Fruit fly (Drosophila melanogaster) whole organism, embryonic: Measurements from ENCODE around the gene CG4613.

Experiments
- Abd-B ChIP-seq: fragments of 200-800 bp; sonication (Bioruptor generic); optimal IDR thresholded peaks from 2 replicates; lab custom pipeline; 2018; ENCODE audit warnings: missing biosample characterization, mild to moderate bottlenecking, missing genetic modification characterization, moderate library complexity
- Aef1 ChIP-seq: fragments of 200-800 bp; sonication (Bioruptor generic); IDR thresholded peaks from 3 replicates; pipeline ENCODE4 v1.3.6; 2022; ENCODE audit warnings: missing biosample characterization, missing genetic modification characterization
- CG10147 ChIP-seq: fragments of 200-800 bp; sonication (Bioruptor generic); optimal IDR thresholded peaks from 2 replicates; lab custom pipeline; 2019; ENCODE audit warnings: missing biosample characterization, mild to moderate bottlenecking, missing genetic modification characterization, moderate library complexity
- CG10267 ChIP-seq: fragments of 200-800 bp; sonication (Bioruptor generic); optimal IDR thresholded peaks from 2 replicates; lab custom pipeline; 2018; ENCODE audit warnings: missing biosample characterization, mild to moderate bottlenecking, missing genetic modification characterization, moderate library complexity
- CG12071 ChIP-seq: fragments of 200-800 bp; sonication (Bioruptor generic); optimal IDR thresholded peaks from 3 replicates; lab custom pipeline; 2018; ENCODE audit warnings: missing biosample characterization, mild to moderate bottlenecking, missing genetic modification characterization
- CG12769 ChIP-seq: fragments of 200-800 bp; sonication (Bioruptor generic); optimal IDR thresholded peaks from 2 replicates; lab custom pipeline; 2019; ENCODE audit warnings: missing biosample characterization, mild to moderate bottlenecking, missing genetic modification characterization, moderate library complexity
- CG14441 ChIP-seq: fragments of 200-800 bp; sonication (Bioruptor generic); IDR thresholded peaks from 2 replicates; pipeline ENCODE4 v1.3.6; 2022; ENCODE audit warnings: missing biosample characterization, missing genetic modification characterization
- CG15011 ChIP-seq: fragments of 200-800 bp; sonication (Bioruptor generic); optimal IDR thresholded peaks from 3 replicates; lab custom pipeline; 2018; ENCODE audit warnings: missing biosample characterization, mild to moderate bottlenecking, missing genetic modification characterization
- CG15479 ChIP-seq: fragments of 200-800 bp; sonication (Bioruptor generic); optimal IDR thresholded peaks from 3 replicates; lab custom pipeline; 2019; ENCODE audit warnings: missing biosample characterization, mild to moderate bottlenecking, missing genetic modification characterization, moderate library complexity
- CG2120 ChIP-seq: fragments of 200-800 bp; sonication (Bioruptor generic); optimal IDR thresholded peaks from 3 replicates; lab custom pipeline; 2016; ENCODE audit warnings: missing biosample characterization, missing genetic modification characterization
- CG2712 ChIP-seq: fragments of 200-800 bp; optimal IDR thresholded peaks from 3 replicates; lab custom pipeline; 2019; ENCODE audit warnings: missing biosample characterization, mild to moderate bottlenecking, missing genetic modification characterization, moderate library complexity
- CG31441 ChIP-seq: fragments of 200-800 bp; sonication (Bioruptor generic); IDR thresholded peaks from 2 replicates; pipeline ENCODE4 v1.3.6; 2022; ENCODE audit warnings: missing biosample characterization, missing genetic modification characterization
- CG34376 ChIP-seq: fragments of 200-800 bp; sonication (Bioruptor generic); optimal IDR thresholded peaks from 2 replicates; lab custom pipeline; 2018; ENCODE audit warnings: missing biosample characterization, mild to moderate bottlenecking, missing genetic modification characterization
- CG4360 ChIP-seq: fragments of 200-800 bp; sonication (Bioruptor generic); IDR thresholded peaks from 2 replicates; pipeline ENCODE4 v1.3.6; 2022; ENCODE audit warnings: missing biosample characterization, missing genetic modification characterization
- CG5245 ChIP-seq: fragments of 200-800 bp; sonication (Bioruptor generic); optimal IDR thresholded peaks from 3 replicates; lab custom pipeline; 2016; ENCODE audit warnings: missing biosample characterization, missing genetic modification characterization
- CG6272 ChIP-seq: fragments of 200-800 bp; sonication (Bioruptor generic); IDR thresholded peaks from 2 replicates; pipeline ENCODE4 v1.3.6; 2022; ENCODE audit warnings: missing biosample characterization, missing genetic modification characterization
- CG6765 ChIP-seq: fragments of 200-800 bp; sonication (Bioruptor generic); optimal IDR thresholded peaks from 3 replicates; lab custom pipeline; 2017; ENCODE audit warnings: missing biosample characterization, mild to moderate bottlenecking, missing genetic modification characterization
- CG8359 ChIP-seq: fragments of 200-800 bp; sonication (Bioruptor generic); optimal IDR thresholded peaks from 2 replicates; lab custom pipeline; 2017; ENCODE audit warnings: missing biosample characterization, mild to moderate bottlenecking, missing genetic modification characterization, borderline replicate concordance
- CG8765 ChIP-seq: fragments of 200-800 bp; sonication (Bioruptor generic); IDR thresholded peaks from 2 replicates; pipeline ENCODE4 v1.3.6; 2022; ENCODE audit warnings: missing biosample characterization, missing genetic modification characterization
- CHES-1-like ChIP-seq: fragments of 200-800 bp; sonication (Bioruptor generic); optimal IDR thresholded peaks from 2 replicates; lab custom pipeline; 2016; ENCODE audit warnings: missing biosample characterization, missing genetic modification characterization
- Dbx ChIP-seq: fragments of 200-800 bp; sonication (Bioruptor generic); IDR thresholded peaks from 3 replicates; pipeline ENCODE4 v1.3.6; 2022; ENCODE audit warnings: missing biosample characterization, missing genetic modification characterization
- Doc3 ChIP-seq: fragments of 200-800 bp; sonication (Bioruptor generic); IDR thresholded peaks from 3 replicates; pipeline ENCODE4 v1.3.6; 2022; ENCODE audit warnings: missing biosample characterization, missing genetic modification characterization; ENCODE audit not compliant: partially characterized antibody
- Dref ChIP-seq: fragments of 200-800 bp; sonication (Bioruptor generic); IDR thresholded peaks from 2 replicates; pipeline ENCODE4 v1.3.6; 2022; ENCODE audit warnings: missing biosample characterization, missing genetic modification characterization
- HLH3B ChIP-seq: fragments of 200-800 bp; sonication (Bioruptor generic); IDR thresholded peaks from 2 replicates; pipeline ENCODE4 v1.3.6; 2022; ENCODE audit warnings: missing biosample characterization, missing genetic modification characterization
- Jarid2 ChIP-seq: fragments of 200-800 bp; sonication (Bioruptor generic); optimal IDR thresholded peaks from 3 replicates; lab custom pipeline; 2017; ENCODE audit warnings: mild to moderate bottlenecking, missing biosample characterization, missing genetic modification reagents, missing genetic modification characterization
- MTF-1 ChIP-seq: fragments of 200-800 bp; sonication (Bioruptor generic); optimal IDR thresholded peaks from 2 replicates; lab custom pipeline; 2018; ENCODE audit warnings: missing biosample characterization, mild to moderate bottlenecking, missing genetic modification characterization, borderline replicate concordance
- Nf-YA ChIP-seq: fragments of 200-800 bp; sonication (Bioruptor generic); IDR thresholded peaks from 2 replicates; pipeline ENCODE4 v1.3.6; 2022; ENCODE audit warnings: missing biosample characterization, missing genetic modification characterization
- Nf-YC ChIP-seq: fragments of 200-800 bp; optimal IDR thresholded peaks from 3 replicates; lab custom pipeline; 2019; ENCODE audit warnings: missing biosample characterization, mild to moderate bottlenecking, missing genetic modification characterization, moderate library complexity
- Opbp ChIP-seq: fragments of 200-800 bp; sonication (Bioruptor generic); IDR thresholded peaks from 3 replicates; pipeline ENCODE4 v1.3.6; 2022; ENCODE audit warnings: missing biosample characterization, missing genetic modification characterization; ENCODE audit not compliant: partially characterized antibody
- Pdp1 ChIP-seq, 2 experiments: fragments of 200-800 bp; sonication (Bioruptor generic); optimal IDR thresholded peaks; 3 replicates each; lab custom pipeline; 2016; ENCODE audit warnings: missing biosample characterization in 2 of 2, missing genetic modification characterization in 2 of 2, mild to moderate bottlenecking in 1 of 2, moderate library complexity in 1 of 2
- Rx ChIP-seq: fragments of 200-800 bp; sonication (Bioruptor generic); IDR thresholded peaks from 2 replicates; pipeline ENCODE4 v1.3.6; 2022; ENCODE audit warnings: missing biosample characterization, missing genetic modification characterization
- ac ChIP-seq: fragments of 200-800 bp; sonication (Bioruptor generic); optimal IDR thresholded peaks from 3 replicates; lab custom pipeline; 2017; ENCODE audit warnings: missing biosample characterization, mild to moderate bottlenecking, missing genetic modification characterization
- az2 ChIP-seq: fragments of 200-800 bp; sonication (Bioruptor generic); optimal IDR thresholded peaks from 3 replicates; lab custom pipeline; 2016; ENCODE audit warnings: missing biosample characterization, missing genetic modification characterization
- ci ChIP-seq: fragments of 200-800 bp; sonication (Bioruptor generic); IDR thresholded peaks from 3 replicates; pipeline ENCODE4 v1.3.6; 2022; ENCODE audit warnings: missing biosample characterization, missing genetic modification characterization
- crc ChIP-seq: fragments of 200-800 bp; sonication (Bioruptor generic); optimal IDR thresholded peaks from 2 replicates; lab custom pipeline; 2016; ENCODE audit warnings: missing biosample characterization, missing genetic modification characterization
- crol ChIP-seq: fragments of 200-800 bp; sonication (Bioruptor generic); IDR thresholded peaks from 2 replicates; pipeline ENCODE4 v1.3.6; 2022; ENCODE audit warnings: missing biosample characterization, missing genetic modification characterization
- dati ChIP-seq: fragments of 200-800 bp; sonication (Bioruptor generic); IDR thresholded peaks from 2 replicates; pipeline ENCODE4 v1.3.6; 2022; ENCODE audit warnings: missing biosample characterization, missing genetic modification characterization
- en ChIP-seq: fragments of 200-800 bp; sonication (Bioruptor generic); optimal IDR thresholded peaks from 2 replicates; lab custom pipeline; 2016; ENCODE audit warnings: missing biosample characterization, missing genetic modification characterization
- grn ChIP-seq: fragments of 200-800 bp; sonication (Bioruptor generic); optimal IDR thresholded peaks from 3 replicates; lab custom pipeline; 2017; ENCODE audit warnings: missing biosample characterization, missing genetic modification characterization
- hth ChIP-seq: fragments of >200 bp; optimal IDR thresholded peaks from 2 replicates; lab custom pipeline; 2017; ENCODE audit warnings: inconsistent platforms
- nom ChIP-seq: fragments of 200-800 bp; sonication (Bioruptor generic); optimal IDR thresholded peaks from 2 replicates; lab custom pipeline; 2017; ENCODE audit warnings: missing biosample characterization, missing genetic modification characterization, mild to moderate bottlenecking, moderate library complexity, missing genetic modification reagents
- rib ChIP-seq: fragments of 200-800 bp; sonication (Bioruptor generic); IDR thresholded peaks from 2 replicates; pipeline ENCODE4 v1.3.6; 2022; ENCODE audit warnings: missing biosample characterization, missing genetic modification characterization
- ro ChIP-seq: fragments of 200-800 bp; sonication (Bioruptor generic); IDR thresholded peaks from 2 replicates; pipeline ENCODE4 v1.3.6; 2022; ENCODE audit warnings: missing biosample characterization, missing genetic modification characterization
- sc ChIP-seq, 3 experiments: fragments of >200 bp in 2 of 3; fragments of 200-800 bp in 1 of 3; sonication (Bioruptor generic) in 1 of 3; optimal IDR thresholded peaks; 2 replicates in 2 of 3; 3 replicates in 1 of 3; lab custom pipeline; 2017; ENCODE audit warnings: mild to moderate bottlenecking in 1 of 3, missing biosample characterization in 1 of 3, missing genetic modification characterization in 1 of 3, missing genetic modification reagents in 1 of 3
- scrt ChIP-seq: fragments of 200-800 bp; sonication (Bioruptor generic); optimal IDR thresholded peaks from 2 replicates; lab custom pipeline; 2018; ENCODE audit warnings: missing biosample characterization, mild to moderate bottlenecking, missing genetic modification characterization, moderate library complexity
- sim ChIP-seq: fragments of 200-800 bp; sonication (Bioruptor generic); IDR thresholded peaks from 2 replicates; pipeline ENCODE4 v1.3.6; 2022; ENCODE audit warnings: missing biosample characterization, missing genetic modification characterization
- stc ChIP-seq: fragments of 200-800 bp; sonication (Bioruptor generic); IDR thresholded peaks from 2 replicates; pipeline ENCODE4 v1.3.6; 2022; ENCODE audit warnings: missing biosample characterization, missing genetic modification characterization
- tap ChIP-seq: fragments of 200-800 bp; optimal IDR thresholded peaks from 3 replicates; lab custom pipeline; 2019; ENCODE audit warnings: missing biosample characterization, mild to moderate bottlenecking, missing genetic modification characterization, moderate library complexity
- tin ChIP-seq: fragments of 200-800 bp; sonication (Bioruptor generic); optimal IDR thresholded peaks from 3 replicates; lab custom pipeline; 2016; ENCODE audit warnings: missing biosample characterization, missing genetic modification characterization
- unc-4 ChIP-seq: fragments of 200-800 bp; sonication (Bioruptor generic); IDR thresholded peaks from 2 replicates; pipeline ENCODE4 v1.3.6; 2022; ENCODE audit warnings: missing biosample characterization, missing genetic modification characterization; ENCODE audit not compliant: partially characterized antibody

Gene CG4613

DNA sequence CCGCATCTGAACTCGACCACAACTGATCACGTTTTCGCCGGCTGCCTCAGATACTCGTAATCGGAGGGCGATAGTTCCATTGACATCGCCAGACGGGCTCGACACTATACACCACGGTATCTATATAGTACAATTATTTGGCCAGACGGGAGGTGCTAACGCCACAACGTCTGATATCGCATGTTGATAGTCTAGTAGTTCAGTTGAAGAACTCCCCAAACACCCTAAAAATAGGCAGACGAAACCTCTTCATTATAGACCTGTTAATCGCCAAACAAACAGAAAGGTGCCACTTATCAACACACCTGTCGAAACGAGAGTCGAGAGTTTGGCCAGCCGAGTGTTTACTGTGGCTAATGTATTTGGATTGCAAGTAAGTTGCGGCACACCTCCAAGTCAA, 33.6 kb upstream of the CG4613 start (continued):
- peak; percentile 53 for TF ChIP-seq CG34376 (GFP tag; lab: Kevin White, UChicago)
- TF ChIP-seq en: peak; percentile 12
- TF ChIP-seq crc: no peak
- TF ChIP-seq sim: no peak
- TF ChIP-seq hth (lab: Kevin White, UChicago): no peak
- no peak for TF ChIP-seq CG2120 (GFP tag; lab: Kevin White, UChicago)
- TF ChIP-seq tin (GFP tag; lab: Kevin White, UChicago): no peak
- TF ChIP-seq CG6272: no peak
- peak; percentile 85 for TF ChIP-seq grn (GFP tag; lab: Kevin White, UChicago)
- TF ChIP-seq scrt (GFP tag; lab: Kevin White, UChicago): peak; percentile 26
- no peak for TF ChIP-seq Abd-B (GFP tag; lab: Kevin White, UChicago)
- 0 out of 2 replicates have a peak, but pooled peaks have one; percentile 39 for TF ChIP-seq Nf-YA (GFP tag; lab: Robert Waterston, UW)
- peak in 1 of 2 experiments; percentile 65 for TF ChIP-seq Pdp1 (GFP tag; optimal IDR thresholded peaks at IDR 0.05; lab: Kevin White, UChicago)
- peak; percentile 6 for TF ChIP-seq CG10147 (GFP tag; lab: Kevin White, UChicago)
- TF ChIP-seq Nf-YC (tag; lab: Kevin White, UChicago): peak; percentile 48
- TF ChIP-seq Dbx (GFP tag; lab: Robert Waterston, UW): 0 out of 3 replicates have a peak, but pooled peaks have one; percentile 12
- TF ChIP-seq az2: no peak
- no peak for TF ChIP-seq Aef1 (GFP tag; lab: Robert Waterston, UW)
- TF ChIP-seq CG12769 (tag; lab: Kevin White, UChicago): peak; percentile 58
- peak; percentile 25 for TF ChIP-seq Jarid2 (GFP tag; lab: Kevin White, UChicago)
- TF ChIP-seq tap (tag; lab: Kevin White, UChicago): peak; percentile 2
- no peak for TF ChIP-seq CG5245
- TF ChIP-seq CG14441 (GFP tag; lab: Robert Waterston, UW): peak; percentile 5; the same call in 1 of the 2 replicates
- TF ChIP-seq Opbp (GFP tag; lab: Robert Waterston, UW): no peak
- peak; percentile 37; the same call in 1 of the 2 replicates for TF ChIP-seq stc (GFP tag; lab: Robert Waterston, UW)
- no peak for TF ChIP-seq CG4360 (GFP tag; lab: Robert Waterston, UW)
- TF ChIP-seq crol (GFP tag; lab: Robert Waterston, UW): no peak
- TF ChIP-seq Rx (GFP tag; lab: Robert Waterston, UW): no peak
- no peak for TF ChIP-seq Doc3
- peak; percentile 64 for TF ChIP-seq rib (GFP tag; lab: Robert Waterston, UW)
- TF ChIP-seq CHES-1-like (GFP tag; lab: Kevin White, UChicago): no peak
- TF ChIP-seq ci: no peak; the same call in 2 of the 3 replicates
- peak; percentile 58 for TF ChIP-seq MTF-1 (GFP tag; lab: Kevin White, UChicago)
- TF ChIP-seq unc-4: no peak
- peak; percentile 62 for TF ChIP-seq CG8359 (GFP tag; lab: Kevin White, UChicago)
- no peak for TF ChIP-seq sc (optimal IDR thresholded peaks at IDR 0.05; lab: Kevin White, UChicago)
- TF ChIP-seq sc (GFP tag; optimal IDR thresholded peaks at IDR 0.05; lab: Kevin White, UChicago): peak; percentile 14
- TF ChIP-seq CG8765: no peak
- peak; percentile 70 for TF ChIP-seq CG12071 (GFP tag; lab: Kevin White, UChicago)
- TF ChIP-seq CG10267 (tag; lab: Kevin White, UChicago): peak; percentile 5
- peak; percentile 42; the same call in 1 of the 2 replicates for TF ChIP-seq CG31441 (GFP tag; lab: Robert Waterston, UW)
- no peak for TF ChIP-seq ro (GFP tag; lab: Robert Waterston, UW)
- 0 out of 2 replicates have a peak, but pooled peaks have one; percentile 9 for TF ChIP-seq dati
- peak; percentile 28 for TF ChIP-seq CG2712 (tag; lab: Kevin White, UChicago)
- TF ChIP-seq CG6765: peak; percentile 55
- peak; percentile 22 for TF ChIP-seq nom (GFP tag; lab: Kevin White, UChicago)
- TF ChIP-seq CG15479 (GFP tag; lab: Kevin White, UChicago): peak; percentile 0
- peak; percentile 54 for TF ChIP-seq ac (GFP tag; lab: Kevin White, UChicago)
- TF ChIP-seq Dref (GFP tag; lab: Robert Waterston, UW): no peak
- TF ChIP-seq CG15011 (GFP tag; lab: Kevin White, UChicago): peak; percentile 26
- TF ChIP-seq HLH3B (GFP tag; lab: Robert Waterston, UW): peak; percentile 51; the same call in 1 of the 2 replicates
